Worm (Caenorhabditis elegans) whole organism, L4/young adult: ENCODE data around the gene C01G12.9.

Experiments
- W03F9.2 ChIP-seq: fragments of 150-350 bp; optimal IDR thresholded peaks from 2 replicates; lab custom pipeline; 2014; ENCODE audit warnings: missing biosample characterization, missing genetic modification characterization
- dao-5 ChIP-seq: sonication (generic microtip); optimal IDR thresholded peaks from 2 replicates; lab custom pipeline; 2016; ENCODE audit warnings: missing genotype, missing genetic modification characterization, moderate library complexity, missing compliant biosample characterization
- him-1 ChIP-seq: sonication (generic microtip); optimal IDR thresholded peaks from 2 replicates; lab custom pipeline; 2016; ENCODE audit warnings: missing genotype, missing genetic modification reagents, missing genetic modification characterization, missing compliant biosample characterization

Gene C01G12.9

ce11 chrII:14627330-14627729, 48.5 kb downstream of the C01G12.9 start, which contains the start of gene tag-297:
tag-297 (plus strand) TSS chrII:14627630.
- no peak for TF ChIP-seq dao-5
- TF ChIP-seq W03F9.2 (tag; lab: Kevin White, UChicago), result no peak
- no peak for TF ChIP-seq him-1 (tag; lab: Kevin White, UChicago)
